Fruit fly (Drosophila melanogaster): ENCODE results near the gene dia.

DNA sequence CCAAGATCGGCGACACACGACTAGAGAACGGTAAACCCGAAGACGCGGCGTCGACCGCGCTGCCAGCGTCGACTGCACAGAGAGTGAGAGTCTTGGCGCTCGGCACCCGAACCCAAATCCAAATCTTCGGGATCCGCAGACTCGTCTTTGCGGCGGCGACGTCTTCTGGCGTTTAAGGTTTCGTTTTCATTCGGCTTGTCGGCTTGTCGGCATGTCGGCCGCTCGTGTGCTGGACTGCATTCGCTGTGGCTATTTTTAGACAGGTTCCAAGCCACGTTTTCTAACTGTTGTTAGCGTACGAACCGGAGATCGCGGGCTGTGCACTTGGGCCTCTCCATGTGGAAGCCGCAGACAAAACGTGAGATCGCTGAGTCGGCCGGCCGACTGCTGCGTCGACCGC is 41.9 kb upstream of the dia start:
- peak; percentile 61 for TF ChIP-seq Met (GFP tag; optimal IDR thresholded peaks at IDR 0.05)
- peak; percentile 49 for TF ChIP-seq CG34406 (GFP tag; optimal IDR thresholded peaks at IDR 0.05)
- peak; percentile 59 for TF ChIP-seq CG6163 (GFP tag; IDR thresholded peaks at IDR 0.05)
- TF ChIP-seq Lpt (GFP tag; optimal IDR thresholded peaks at IDR 0.05) = peak; percentile 55
- no peak for TF ChIP-seq Hr39 (GFP tag; optimal IDR thresholded peaks at IDR 0.05)
- TF ChIP-seq Eip93F (GFP tag; optimal IDR thresholded peaks at IDR 0.05) = no peak
- TF ChIP-seq ss (GFP tag; optimal IDR thresholded peaks at IDR 0.05) = peak; percentile 62 to 63
- peak; percentile 23 for TF ChIP-seq pdm3 (GFP tag; optimal IDR thresholded peaks at IDR 0.05)
- TF ChIP-seq salr (GFP tag; optimal IDR thresholded peaks at IDR 0.05) = peak in 1 of 2 experiments; percentile 2
